Worm (Caenorhabditis elegans): ENCODE measurements around the gene Y41E3.13.

Gene Y41E3.13

ce11 chrIV:15053271-15053670 lies 4.8 kb upstream of the Y41E3.13 start, which contains the start of gene srt-47:
TSS of gene srt-47 (minus strand) at chrIV:15053371.
- TF ChIP-seq F13H6.1 (tag; optimal IDR thresholded peaks at IDR 0.05) = no peak
- TF ChIP-seq dve-1 (tag; optimal IDR thresholded peaks at IDR 0.05) = no peak
- no peak for TF ChIP-seq dmd-4 (tag; optimal IDR thresholded peaks at IDR 0.05; ENCODE audit: borderline replicate concordance)
- no peak for TF ChIP-seq syd-9 (tag; optimal IDR thresholded peaks at IDR 0.05)
- no peak for TF ChIP-seq unc-86 (tag; optimal IDR thresholded peaks at IDR 0.05)
- TF ChIP-seq Y22D7AL.16 (tag; optimal IDR thresholded peaks at IDR 0.05) = no peak
- TF ChIP-seq nhr-11 (tag; optimal IDR thresholded peaks at IDR 0.05) = no peak
- TF ChIP-seq ceh-45 (GFP tag; IDR thresholded peaks at IDR 0.05) = no peak
- TF ChIP-seq sdc-2 (tag; optimal IDR thresholded peaks at IDR 0.05) = no peak
- TF ChIP-seq lin-11 (tag; optimal IDR thresholded peaks at IDR 0.05) = no peak
- TF ChIP-seq tbx-2 (tag; optimal IDR thresholded peaks at IDR 0.05) = no peak
- no peak for TF ChIP-seq fkh-6 (tag; optimal IDR thresholded peaks at IDR 0.05)
- TF ChIP-seq zip-5 (tag; optimal IDR thresholded peaks at IDR 0.05) = no peak
- no peak for TF ChIP-seq npax-4 (tag; optimal IDR thresholded peaks at IDR 0.05)
- no peak for TF ChIP-seq pag-3 (tag; optimal IDR thresholded peaks at IDR 0.05; ENCODE audit: borderline replicate concordance)
- no peak for TF ChIP-seq gmeb-2 (tag; optimal IDR thresholded peaks at IDR 0.05)
- TF ChIP-seq ceh-30 (tag; optimal IDR thresholded peaks at IDR 0.05) = no peak
- TF ChIP-seq ceh-18 (tag; optimal IDR thresholded peaks at IDR 0.05) = no peak
- no peak for TF ChIP-seq ztf-16 (tag; optimal IDR thresholded peaks at IDR 0.05)
- TF ChIP-seq unc-55 (GFP tag; optimal IDR thresholded peaks at IDR 0.05) = no peak

DNA sequence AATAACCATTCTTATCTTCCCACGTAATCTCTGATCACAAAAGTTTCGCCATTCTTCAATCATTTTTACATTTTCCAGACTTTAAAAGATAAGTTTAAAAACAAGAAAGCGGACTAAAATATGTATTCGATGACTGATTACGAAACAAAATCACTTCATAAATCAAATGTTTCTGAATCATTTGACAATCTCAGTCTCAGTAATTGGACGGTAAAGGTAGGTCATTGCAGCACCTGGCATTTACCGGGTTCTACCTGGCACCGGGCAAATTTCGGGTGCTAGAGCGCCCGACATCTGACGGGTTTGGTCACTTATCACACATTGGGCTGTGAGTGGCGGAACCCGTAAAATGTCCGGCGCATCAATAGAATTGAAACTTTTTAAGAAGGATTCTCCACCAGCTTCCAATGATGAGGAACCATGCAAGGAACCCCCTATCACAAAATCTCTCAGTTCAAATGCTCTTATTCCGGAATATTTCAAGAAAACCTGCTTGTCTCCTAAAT lies 2.0 kb upstream of the Y41E3.13 start, which contains the start of gene Y41E3.19:
Gene Y41E3.19, plus strand, starts transcription at position 51 of the 506 bp plus-strand sequence.
- no peak for TF ChIP-seq Y22D7AL.16 (tag; optimal IDR thresholded peaks at IDR 0.05)

DNA sequence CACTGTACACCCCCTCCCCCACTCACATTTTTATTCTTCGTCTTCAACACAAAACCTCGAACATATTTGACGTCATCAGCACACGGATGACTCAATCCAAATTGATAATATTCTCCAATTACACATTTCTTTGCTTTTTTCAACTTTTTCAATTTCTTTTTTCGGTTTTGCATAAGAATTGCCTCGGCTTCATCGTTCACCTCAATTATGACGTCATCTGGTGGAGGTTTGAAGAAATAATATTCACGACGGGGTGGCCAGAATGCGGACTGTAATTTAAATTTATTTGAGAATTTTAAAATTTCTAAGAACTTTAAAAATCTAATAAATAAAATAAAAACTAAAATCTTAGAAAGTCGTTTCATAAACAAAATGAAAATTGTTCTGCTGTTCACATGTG lies 5.7 kb downstream of the Y41E3.13 start:
- TF ChIP-seq fkh-6 (tag; optimal IDR thresholded peaks at IDR 0.05) = no peak
- no peak for TF ChIP-seq hlh-8 (tag; optimal IDR thresholded peaks at IDR 0.05)
- no peak for TF ChIP-seq nhr-11 (tag; optimal IDR thresholded peaks at IDR 0.05)
- TF ChIP-seq pha-4 (tag; optimal IDR thresholded peaks at IDR 0.05) = no peak
- no peak for TF ChIP-seq mec-3 (tag; optimal IDR thresholded peaks at IDR 0.05; ENCODE audit: borderline replicate concordance)
- no peak for TF ChIP-seq hlh-13 (GFP tag; optimal IDR thresholded peaks at IDR 0.05)
- no peak for TF ChIP-seq ref-2 (tag; optimal IDR thresholded peaks at IDR 0.05)
- no peak for TF ChIP-seq ceh-24 (tag; optimal IDR thresholded peaks at IDR 0.05)
- no peak for TF ChIP-seq dmd-4 (tag; optimal IDR thresholded peaks at IDR 0.05; ENCODE audit: borderline replicate concordance)
- TF ChIP-seq ceh-48 (tag; optimal IDR thresholded peaks at IDR 0.05) = no peak
- TF ChIP-seq npax-4 (tag; optimal IDR thresholded peaks at IDR 0.05) = no peak
- no peak for TF ChIP-seq fax-1 (tag; optimal IDR thresholded peaks at IDR 0.05)

DNA sequence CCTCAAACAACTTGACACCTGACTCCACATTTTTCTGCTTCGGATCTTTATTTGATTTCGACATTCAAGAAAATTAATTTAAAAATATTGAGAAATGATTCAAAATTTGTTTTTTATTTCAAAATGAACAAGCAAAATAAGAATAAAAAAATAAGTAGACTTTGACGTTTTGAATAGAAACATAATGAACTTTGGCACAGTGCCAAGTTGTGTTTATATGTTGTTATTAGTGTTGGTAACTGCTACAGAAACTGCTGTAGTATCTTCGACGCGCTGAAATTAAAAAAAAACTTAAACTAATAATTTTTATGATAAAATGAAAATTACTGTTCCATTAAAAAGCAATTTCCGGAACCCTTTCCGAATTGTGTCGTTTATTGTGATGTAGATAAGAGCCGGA lies 7.6 kb downstream of the Y41E3.13 start, which contains the start of gene Y41E3.18:
Gene Y41E3.18, minus strand, starts transcription at position 101 of the 400 bp plus-strand sequence.
- TF ChIP-seq elt-2 (tag; optimal IDR thresholded peaks at IDR 0.05) (no peak), sox-2 (GFP tag; IDR thresholded peaks at IDR 0.05) (no peak), fkh-10 (GFP tag; optimal IDR thresholded peaks at IDR 0.05) (no peak), sox-4 (tag; optimal IDR thresholded peaks at IDR 0.05) (no peak), mec-3 (tag; optimal IDR thresholded peaks at IDR 0.05; ENCODE audit: borderline replicate concordance) (no peak), hlh-13 (GFP tag; optimal IDR thresholded peaks at IDR 0.05) (no peak), ceh-24 (tag; optimal IDR thresholded peaks at IDR 0.05) (no peak), ceh-6 (GFP tag; optimal IDR thresholded peaks at IDR 0.05) (no peak), dve-1 (tag; optimal IDR thresholded peaks at IDR 0.05) (no peak), madf-2 (tag; optimal IDR thresholded peaks at IDR 0.05) (no peak)

ce11 chrIV:15068818-15069217 lies 10.7 kb downstream of the Y41E3.13 start, which contains the start of gene srt-48:
TSS of gene srt-48 (minus strand) at chrIV:15068918.
- no peak for TF ChIP-seq ceh-34 (tag; optimal IDR thresholded peaks at IDR 0.05)
- no peak for TF ChIP-seq ceh-14 (tag; optimal IDR thresholded peaks at IDR 0.05)
- no peak for TF ChIP-seq dmd-4 (tag; optimal IDR thresholded peaks at IDR 0.05; ENCODE audit: borderline replicate concordance)
- TF ChIP-seq ceh-22 (tag; optimal IDR thresholded peaks at IDR 0.05) = no peak
- TF ChIP-seq C08G9.2 (tag; optimal IDR thresholded peaks at IDR 0.05) = no peak
- TF ChIP-seq hlh-6 (tag; optimal IDR thresholded peaks at IDR 0.05) = no peak
- TF ChIP-seq ttx-3 (tag; optimal IDR thresholded peaks at IDR 0.05) = no peak
- no peak for TF ChIP-seq ceh-6 (GFP tag; optimal IDR thresholded peaks at IDR 0.05)
- TF ChIP-seq hlh-8 (tag; optimal IDR thresholded peaks at IDR 0.05) = no peak
- no peak for TF ChIP-seq pat-9 (tag; optimal IDR thresholded peaks at IDR 0.05)
- no peak for TF ChIP-seq ztf-16 (tag; optimal IDR thresholded peaks at IDR 0.05)
- TF ChIP-seq eyg-1 (tag; optimal IDR thresholded peaks at IDR 0.05) = no peak
- no peak for TF ChIP-seq tbx-7 (tag; optimal IDR thresholded peaks at IDR 0.05)
- TF ChIP-seq sdc-2 (tag; optimal IDR thresholded peaks at IDR 0.05) = no peak
